Worm (Caenorhabditis elegans): ENCODE results near the gene Y66D12A.6.

DNA sequence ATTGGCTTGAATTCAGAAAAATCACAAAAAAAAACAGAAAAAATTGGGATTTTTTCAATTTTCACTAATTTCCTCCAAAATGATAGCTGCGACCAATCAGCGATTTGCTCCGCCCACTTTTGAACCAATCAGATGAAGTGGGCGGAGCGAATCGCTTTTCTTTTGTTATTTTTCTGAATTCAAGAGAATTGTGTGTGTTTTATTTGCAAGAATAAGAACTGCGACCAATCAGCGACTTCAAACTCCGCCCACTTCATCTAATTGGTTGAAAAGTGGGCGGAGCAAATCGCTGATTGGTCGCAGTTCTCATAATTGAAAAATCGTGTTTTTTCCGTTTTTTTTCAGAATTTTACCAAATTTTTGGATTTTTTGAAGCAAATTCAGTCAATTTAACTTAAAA, 1.4 kb upstream of the Y66D12A.6 start:
- no peak for TF ChIP-seq him-1 (tag; optimal IDR thresholded peaks at IDR 0.05)
- TF ChIP-seq dao-5 (tag; optimal IDR thresholded peaks at IDR 0.05), result no peak

All from whole organism, L4/young adult.